Worm (Caenorhabditis elegans) whole organism, L3 larva: ENCODE results near the gene F13E9.9.

Source experiments
- R02D3.7 ChIP-seq: fragments of 150-350 bp; optimal IDR thresholded peaks from 2 replicates; lab custom pipeline; 2014; ENCODE audit warnings: missing biosample characterization, missing genetic modification characterization
- ZK546.5 ChIP-seq: sonication (generic microtip); optimal IDR thresholded peaks from 2 replicates; lab custom pipeline; 2017; ENCODE audit warnings: missing biosample characterization, missing genetic modification characterization
- aly-2 ChIP-seq: fragments of 150-350 bp; optimal IDR thresholded peaks from 2 replicates; lab custom pipeline; 2014; ENCODE audit warnings: missing biosample characterization, missing genetic modification characterization
- ama-1 ChIP-seq: fragments of 150-350 bp; optimal IDR thresholded peaks from 2 replicates; lab custom pipeline; 2018
- ceh-16 ChIP-seq: sonication (generic microtip); optimal IDR thresholded peaks from 2 replicates; lab custom pipeline; 2017; ENCODE audit warnings: missing biosample characterization, missing genetic modification characterization
- ceh-28 ChIP-seq: fragments of 150-350 bp; optimal IDR thresholded peaks from 2 replicates; lab custom pipeline; 2014; ENCODE audit warnings: missing biosample characterization, missing genetic modification reagents, missing genetic modification characterization
- ceh-82 ChIP-seq: fragments of 150-350 bp; optimal IDR thresholded peaks from 2 replicates; lab custom pipeline; 2014; ENCODE audit warnings: missing biosample characterization, missing genetic modification characterization
- ceh-9 ChIP-seq: sonication (generic microtip); optimal IDR thresholded peaks from 2 replicates; lab custom pipeline; 2018; ENCODE audit warnings: missing biosample characterization, missing genetic modification characterization
- daf-12 ChIP-seq: fragments of 150-350 bp; optimal IDR thresholded peaks from 2 replicates; lab custom pipeline; 2014; ENCODE audit warnings: missing biosample characterization, missing genetic modification reagents, missing genetic modification characterization
- egl-27 ChIP-seq: sonication (generic microtip); optimal IDR thresholded peaks from 4 replicates; lab custom pipeline; 2017; ENCODE audit warnings: missing biosample characterization, missing genetic modification reagents, missing genetic modification characterization
- egl-5 ChIP-seq: fragments of 150-350 bp; optimal IDR thresholded peaks from 2 replicates; lab custom pipeline; 2017; ENCODE audit warnings: missing biosample characterization, missing genetic modification reagents, missing genetic modification characterization, inconsistent platforms
- elt-1 ChIP-seq: fragments of 150-350 bp; optimal IDR thresholded peaks from 2 replicates; lab custom pipeline; 2014; ENCODE audit warnings: missing biosample characterization, missing genetic modification characterization
- elt-2 ChIP-seq: sonication (generic microtip); optimal IDR thresholded peaks from 2 replicates; lab custom pipeline; 2016; ENCODE audit warnings: missing genetic modification reagents, mild to moderate bottlenecking, missing genetic modification characterization, missing compliant biosample characterization
- elt-3 ChIP-seq, 3 experiments: fragments of 150-350 bp in 1 of 3; sonication (generic microtip) in 2 of 3; optimal IDR thresholded peaks; 2 replicates in 2 of 3; 4 replicates in 1 of 3; lab custom pipeline; 2014 to 2017; ENCODE audit warnings: missing biosample characterization in 3 of 3, missing genetic modification characterization in 3 of 3
- eor-1 ChIP-seq, 2 experiments: fragments of 150-350 bp; optimal IDR thresholded peaks; 2 replicates each; lab custom pipeline; 2014 to 2018; ENCODE audit warnings: missing biosample characterization in 2 of 2, missing genetic modification characterization in 2 of 2
- fkh-10 ChIP-seq: sonication (generic microtip); optimal IDR thresholded peaks from 2 replicates; lab custom pipeline; 2017; ENCODE audit warnings: missing biosample characterization, missing genetic modification reagents, missing genetic modification characterization
- fkh-2 ChIP-seq: fragments of 150-350 bp; optimal IDR thresholded peaks from 2 replicates; lab custom pipeline; 2014; ENCODE audit warnings: missing biosample characterization, missing genetic modification reagents, missing genetic modification characterization
- fos-1 ChIP-seq: fragments of 150-350 bp; optimal IDR thresholded peaks from 2 replicates; lab custom pipeline; 2014; ENCODE audit warnings: missing biosample characterization, missing genetic modification characterization
- hmg-11 ChIP-seq: sonication (generic microtip); optimal IDR thresholded peaks from 2 replicates; lab custom pipeline; 2016; ENCODE audit warnings: missing genetic modification characterization, missing compliant biosample characterization
- jun-1 ChIP-seq: fragments of 150-350 bp; optimal IDR thresholded peaks from 2 replicates; lab custom pipeline; 2014; ENCODE audit warnings: missing biosample characterization, missing genetic modification reagents, missing genetic modification characterization
- lin-15B ChIP-seq: fragments of 150-350 bp; optimal IDR thresholded peaks from 2 replicates; lab custom pipeline; 2014; ENCODE audit warnings: missing biosample characterization, missing genetic modification characterization
- lin-39 ChIP-seq: fragments of 150-350 bp; optimal IDR thresholded peaks from 2 replicates; lab custom pipeline; 2018; ENCODE audit warnings: missing biosample characterization, missing genetic modification reagents, missing genetic modification characterization
- lsy-12 ChIP-seq: sonication (generic microtip); optimal IDR thresholded peaks from 2 replicates; lab custom pipeline; 2016; ENCODE audit warnings: mild to moderate bottlenecking, missing genetic modification characterization, missing compliant biosample characterization
- mdl-1 ChIP-seq: fragments of 150-350 bp; optimal IDR thresholded peaks from 2 replicates; lab custom pipeline; 2014; ENCODE audit warnings: missing biosample characterization, missing genetic modification characterization
- mml-1 ChIP-seq: fragments of 150-350 bp; sonication (generic microtip); optimal IDR thresholded peaks from 3 replicates; lab custom pipeline; 2014; ENCODE audit warnings: missing biosample characterization, missing genetic modification characterization
- nfya-1 ChIP-seq: sonication (generic microtip); optimal IDR thresholded peaks from 2 replicates; lab custom pipeline; 2017; ENCODE audit warnings: missing genetic modification characterization, mild to moderate bottlenecking, missing compliant biosample characterization, antibody characterized with exemption, moderate library complexity; ENCODE audit not compliant: insufficient read depth
- nhr-11 ChIP-seq: fragments of 150-350 bp; optimal IDR thresholded peaks from 2 replicates; lab custom pipeline; 2014; ENCODE audit warnings: missing biosample characterization, missing genetic modification characterization
- nhr-12 ChIP-seq: fragments of 150-350 bp; optimal IDR thresholded peaks from 2 replicates; lab custom pipeline; 2014; ENCODE audit warnings: missing biosample characterization, missing genetic modification characterization
- nhr-23 ChIP-seq: fragments of 150-350 bp; optimal IDR thresholded peaks from 2 replicates; lab custom pipeline; 2014; ENCODE audit warnings: missing biosample characterization, missing genetic modification reagents, missing genetic modification characterization
- nhr-237 ChIP-seq: fragments of 150-350 bp; optimal IDR thresholded peaks from 2 replicates; lab custom pipeline; 2014; ENCODE audit warnings: missing biosample characterization, missing genetic modification characterization
- nhr-25 ChIP-seq: sonication (generic microtip); optimal IDR thresholded peaks from 2 replicates; lab custom pipeline; 2017; ENCODE audit warnings: missing biosample characterization, missing genetic modification characterization
- nhr-28 ChIP-seq: fragments of 150-350 bp; optimal IDR thresholded peaks from 2 replicates; lab custom pipeline; 2014; ENCODE audit warnings: missing biosample characterization, missing genetic modification characterization
- nhr-43 ChIP-seq: sonication (generic microtip); optimal IDR thresholded peaks from 2 replicates; lab custom pipeline; 2016; ENCODE audit warnings: mild to moderate bottlenecking, missing genetic modification characterization, missing compliant biosample characterization; ENCODE audit not compliant: poor library complexity, severe bottlenecking
- nhr-67 ChIP-seq: fragments of 150-350 bp; optimal IDR thresholded peaks from 2 replicates; lab custom pipeline; 2014; ENCODE audit warnings: missing biosample characterization, missing genetic modification characterization
- nhr-76 ChIP-seq: fragments of 150-350 bp; sonication (generic microtip); optimal IDR thresholded peaks from 5 replicates; lab custom pipeline; 2014; ENCODE audit warnings: missing biosample characterization, missing genetic modification characterization
- nhr-77 ChIP-seq: fragments of 150-350 bp; optimal IDR thresholded peaks from 2 replicates; lab custom pipeline; 2014; ENCODE audit warnings: missing biosample characterization, missing genetic modification characterization
- pha-4 ChIP-seq: fragments of 150-350 bp; optimal IDR thresholded peaks from 2 replicates; lab custom pipeline; 2014; ENCODE audit warnings: missing biosample characterization, missing genetic modification reagents, missing genetic modification characterization
- pqm-1 ChIP-seq: fragments of 150-350 bp; optimal IDR thresholded peaks from 2 replicates; lab custom pipeline; 2017; ENCODE audit warnings: missing biosample characterization, missing genetic modification characterization, inconsistent platforms
- sea-2 ChIP-seq: fragments of 150-350 bp; sonication (generic microtip); optimal IDR thresholded peaks from 4 replicates; lab custom pipeline; 2014; ENCODE audit warnings: missing biosample characterization, missing genetic modification reagents, missing genetic modification characterization
- skn-1 ChIP-seq: fragments of 150-350 bp; optimal IDR thresholded peaks from 2 replicates; lab custom pipeline; 2014; ENCODE audit warnings: missing biosample characterization, missing genetic modification characterization
- snpc-4 ChIP-seq: fragments of 150-350 bp; optimal IDR thresholded peaks from 2 replicates; lab custom pipeline; 2014; ENCODE audit warnings: missing biosample characterization, missing genetic modification characterization
- tbx-2 ChIP-seq: sonication (generic microtip); optimal IDR thresholded peaks from 2 replicates; lab custom pipeline; 2016; ENCODE audit warnings: mild to moderate bottlenecking, missing genetic modification characterization, missing compliant biosample characterization
- unc-39 ChIP-seq: sonication (generic microtip); optimal IDR thresholded peaks from 4 replicates; lab custom pipeline; 2017; ENCODE audit warnings: missing biosample characterization, missing genetic modification characterization
- unc-62 ChIP-seq: fragments of 150-350 bp; sonication (generic microtip); optimal IDR thresholded peaks from 4 replicates; lab custom pipeline; 2014; ENCODE audit warnings: missing biosample characterization, missing genetic modification reagents, missing genetic modification characterization
- zag-1 ChIP-seq: fragments of 150-350 bp; optimal IDR thresholded peaks from 2 replicates; lab custom pipeline; 2014; ENCODE audit warnings: missing biosample characterization, missing genetic modification characterization
- ztf-11 ChIP-seq: fragments of 150-350 bp; optimal IDR thresholded peaks from 2 replicates; lab custom pipeline; 2014; ENCODE audit warnings: missing biosample characterization, missing genetic modification characterization
- ztf-4 ChIP-seq: fragments of 150-350 bp; optimal IDR thresholded peaks from 2 replicates; lab custom pipeline; 2014; ENCODE audit warnings: missing biosample characterization, missing genetic modification characterization

F13E9.9 gene

ce11 chrIV:10935853-10936491 lies 37.0 kb upstream of the F13E9.9 start, which contains the start of gene lgg-2:
Gene lgg-2 (minus strand): TSS chrIV:10935903.
- TF ChIP-seq R02D3.7 (peak; percentile 75), nfya-1 (peak; percentile 92), tbx-2 (tag; lab: Kevin White, UChicago) (peak; percentile 88), unc-62 (GFP tag; lab: Kevin White, UChicago) (peak; percentile 94), nhr-23 (tag; lab: Kevin White, UChicago) (peak; percentile 99), ZK546.5 (tag; lab: Kevin White, UChicago) (no peak), daf-12 (no peak), sea-2 (no peak), pha-4 (tag; lab: Kevin White, UChicago) (peak; percentile 95), nhr-12 (no peak), jun-1 (peak; percentile 95), ceh-82 (tag; lab: Kevin White, UChicago) (peak; percentile 63), ceh-28 (tag; lab: Kevin White, UChicago) (peak; percentile 93), nhr-25 (tag; lab: Kevin White, UChicago) (peak; percentile 98), zag-1 (tag; lab: Kevin White, UChicago) (no peak), nhr-67 (tag; lab: Kevin White, UChicago) (no peak), lin-15B (peak; percentile 82), nhr-77 (tag; lab: Kevin White, UChicago) (no peak), ceh-9 (tag; lab: Kevin White, UChicago) (no peak), ama-1 (lab: Kevin White, UChicago) (peak; percentile 73), egl-5 (tag; lab: Kevin White, UChicago) (peak; percentile 74), elt-2 (tag; lab: Kevin White, UChicago) (peak; percentile 92), fkh-2 (tag; lab: Kevin White, UChicago) (no peak), mml-1 (tag; lab: Kevin White, UChicago) (peak; percentile 30), lin-39 (peak; percentile 67), nhr-43 (tag; lab: Kevin White, UChicago) (peak; percentile 95), snpc-4 (tag; lab: Kevin White, UChicago) (peak; percentile 78), egl-27 (tag; lab: Kevin White, UChicago) (peak; percentile 87), mdl-1 (tag; lab: Kevin White, UChicago) (peak; percentile 90), ztf-11 (tag; lab: Kevin White, UChicago) (no peak), fkh-10 (GFP tag; lab: Kevin White, UChicago) (peak; percentile 44), ztf-4 (peak; percentile 93), pqm-1 (tag; lab: Kevin White, UChicago) (peak; percentile 93), ceh-16 (tag; lab: Kevin White, UChicago) (no peak), elt-3 (tag; optimal IDR thresholded peaks at IDR 0.05; lab: Kevin White, UChicago) (peak in 2 of 3 experiments; percentile 33 to 49), nhr-11 (peak; percentile 90), elt-1 (tag; lab: Kevin White, UChicago) (peak; percentile 88), fos-1 (tag; lab: Kevin White, UChicago) (peak; percentile 79), unc-39 (tag; lab: Kevin White, UChicago) (no peak), eor-1 (tag; optimal IDR thresholded peaks at IDR 0.05; lab: Kevin White, UChicago) (peak in 1 of 2 experiments; percentile 63), skn-1 (peak; percentile 30), hmg-11 (tag; lab: Kevin White, UChicago) (peak; percentile 78), nhr-237 (tag; lab: Kevin White, UChicago) (no peak), lsy-12 (peak; percentile 94)

- no peak for TF ChIP-seq hmg-11 (tag; lab: Kevin White, UChicago)
- peak; percentile 64 for TF ChIP-seq pqm-1 (tag; lab: Kevin White, UChicago)
- peak; percentile 26 for TF ChIP-seq lin-15B
- TF ChIP-seq lsy-12, result peak; percentile 90
- peak; percentile 65 for TF ChIP-seq ceh-28 (tag; lab: Kevin White, UChicago)
- TF ChIP-seq fos-1 (tag; lab: Kevin White, UChicago), result no peak
- no peak for TF ChIP-seq aly-2 (tag; lab: Kevin White, UChicago)
- TF ChIP-seq fkh-10 (GFP tag; lab: Kevin White, UChicago), result no peak
- peak; percentile 59 for TF ChIP-seq elt-2 (tag; lab: Kevin White, UChicago)
- TF ChIP-seq nhr-11, result no peak
- TF ChIP-seq nhr-77 (tag; lab: Kevin White, UChicago), result no peak
- peak; percentile 75 for TF ChIP-seq jun-1
- peak; percentile 56 for TF ChIP-seq tbx-2 (tag; lab: Kevin White, UChicago)
- no peak for TF ChIP-seq ceh-82 (tag; lab: Kevin White, UChicago)
- TF ChIP-seq zag-1 (tag; lab: Kevin White, UChicago), result no peak
- no peak for TF ChIP-seq nhr-67 (tag; lab: Kevin White, UChicago)
- TF ChIP-seq nhr-28, result no peak
- TF ChIP-seq elt-1 (tag; lab: Kevin White, UChicago), result peak; percentile 32
- TF ChIP-seq mml-1 (tag; lab: Kevin White, UChicago), result peak; percentile 81
- peak; percentile 95 for TF ChIP-seq egl-5 (tag; lab: Kevin White, UChicago)
- peak; percentile 80 for TF ChIP-seq ama-1 (lab: Kevin White, UChicago)
- TF ChIP-seq nhr-23 (tag; lab: Kevin White, UChicago), result peak; percentile 80
- TF ChIP-seq snpc-4 (tag; lab: Kevin White, UChicago), result peak; percentile 26
- TF ChIP-seq nhr-12, result no peak
- TF ChIP-seq unc-62 (GFP tag; lab: Kevin White, UChicago), result peak; percentile 57
- TF ChIP-seq unc-39 (tag; lab: Kevin White, UChicago), result no peak
- TF ChIP-seq fkh-2 (tag; lab: Kevin White, UChicago), result no peak
- no peak for TF ChIP-seq nhr-237 (tag; lab: Kevin White, UChicago)
- no peak for TF ChIP-seq skn-1
- TF ChIP-seq nhr-76 (tag; lab: Kevin White, UChicago), result no peak
- TF ChIP-seq sea-2, result no peak
- peak; percentile 53 for TF ChIP-seq egl-27 (tag; lab: Kevin White, UChicago)
- TF ChIP-seq ztf-11 (tag; lab: Kevin White, UChicago), result no peak
- no peak for TF ChIP-seq R02D3.7
Measured at ce11 chrIV:10935336-10935735, 36.3 kb upstream of the F13E9.9 start.
